Worm (Caenorhabditis elegans) whole organism, mixed stage, embryonic: ENCODE data around the gene fbxa-218.

Experiments used
- ceh-39 ChIP-seq: fragments of 150-350 bp; optimal IDR thresholded peaks from 2 replicates; lab custom pipeline; 2014; ENCODE audit warnings: missing biosample characterization, missing genetic modification characterization
- ces-1 ChIP-seq: fragments of 150-350 bp; optimal IDR thresholded peaks from 2 replicates; lab custom pipeline; 2014; ENCODE audit warnings: missing biosample characterization, missing genetic modification reagents, missing genetic modification characterization
- lin-13 ChIP-seq: fragments of 150-350 bp; optimal IDR thresholded peaks from 2 replicates; lab custom pipeline; 2014; ENCODE audit warnings: missing biosample characterization, missing genetic modification characterization
- pha-4 ChIP-seq: fragments of 150-350 bp; optimal IDR thresholded peaks from 2 replicates; lab custom pipeline; 2018; ENCODE audit warnings: missing biosample characterization, missing genetic modification reagents, missing genetic modification characterization
- unc-120 ChIP-seq: sonication (generic microtip); optimal IDR thresholded peaks from 2 replicates; lab custom pipeline; 2017; ENCODE audit warnings: missing genetic modification characterization, missing compliant biosample characterization; ENCODE audit not compliant: poor library complexity, severe bottlenecking
- unc-62 ChIP-seq: fragments of 150-350 bp; optimal IDR thresholded peaks from 2 replicates; lab custom pipeline; 2014; ENCODE audit warnings: missing biosample characterization, missing genetic modification reagents, missing genetic modification characterization

DNA sequence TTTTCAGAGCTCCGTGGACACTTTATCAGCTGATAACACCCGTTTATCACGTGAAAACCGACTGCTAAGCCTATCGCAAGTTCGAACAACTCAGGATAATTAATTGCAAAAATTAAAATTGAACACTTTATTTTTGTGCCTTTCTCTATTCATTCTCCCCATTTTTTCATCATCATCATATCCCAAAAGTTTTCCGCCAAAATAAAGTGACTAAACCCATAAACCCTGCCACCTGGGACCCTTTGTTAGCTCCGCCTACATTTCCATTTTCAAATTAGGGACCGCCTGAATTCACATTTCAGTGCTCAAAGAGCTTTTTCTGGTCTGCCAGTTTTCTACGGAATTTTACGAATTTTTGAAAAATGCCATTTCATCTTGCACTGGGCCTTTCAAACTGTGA lies 48.1 kb downstream of the fbxa-218 start, which contains the start of gene arrd-16:
- TF ChIP-seq ces-1 (GFP tag; lab: Kevin White, UChicago): no peak
- TF ChIP-seq pha-4 (tag; lab: Kevin White, UChicago): no peak
- no peak for TF ChIP-seq ceh-39 (tag; lab: Kevin White, UChicago)
- no peak for TF ChIP-seq unc-62 (GFP tag; lab: Kevin White, UChicago)
- no peak for TF ChIP-seq unc-120 (tag; lab: Kevin White, UChicago)
- TF ChIP-seq lin-13: no peak
